Worm (Caenorhabditis elegans): ENCODE data around the gene M01F1.9.

The M01F1.9 gene

ce11 chrIII:3504239-3504638 is 5.4 kb upstream of the M01F1.9 start:
- TF ChIP-seq Y48G9A.11 (GFP tag; IDR thresholded peaks at IDR 0.05) (peak; percentile 30; the same call in 1 of the 2 replicates), hlh-11 (tag; optimal IDR thresholded peaks at IDR 0.05) (no peak), aha-1 (tag) (peak; percentile 90)

DNA sequence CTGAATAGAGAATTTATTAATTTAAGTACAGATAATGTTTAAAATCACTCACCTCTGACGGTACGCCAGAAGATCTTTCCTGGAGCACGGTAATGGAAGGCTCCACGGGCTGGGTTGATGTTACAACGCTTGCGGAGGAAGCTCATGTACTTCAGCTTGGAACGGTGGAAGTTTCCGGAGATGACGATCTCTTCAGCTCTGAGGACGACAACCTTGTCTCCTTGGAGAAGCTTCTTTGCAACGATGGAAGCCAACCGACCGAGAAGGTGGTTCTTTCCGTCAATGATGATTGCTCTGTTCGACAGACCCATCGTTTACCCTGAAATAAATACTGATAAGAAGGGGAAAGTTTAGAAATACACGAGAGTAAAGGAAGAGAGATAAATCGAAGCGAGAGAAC is 4.4 kb upstream of the M01F1.9 start, which contains the start of gene rpl-16:
TSS of gene rpl-16 (minus strand) at position 319 of the 400 bp plus-strand sequence.
- TF ChIP-seq lin-13 (GFP tag; optimal IDR thresholded peaks at IDR 0.05) (peak; percentile 27), snpc-1.2 (GFP tag; IDR thresholded peaks at IDR 0.05) (peak; percentile 61; the same call in 1 of the 2 replicates), vab-7 (GFP tag; IDR thresholded peaks at IDR 0.05) (peak; percentile 22; the same call in 1 of the 2 replicates), nhr-25 (tag; optimal IDR thresholded peaks at IDR 0.05; ENCODE audit: borderline replicate concordance, insufficient read depth) (no peak), ceh-82 (tag; optimal IDR thresholded peaks at IDR 0.05) (no peak), set-16 (GFP tag; IDR thresholded peaks at IDR 0.05) (peak; percentile 29; the same call in 1 of the 2 replicates), php-3 (GFP tag; IDR thresholded peaks at IDR 0.05) (peak; percentile 28; the same call in 1 of the 2 replicates), skn-1 (tag; optimal IDR thresholded peaks at IDR 0.05) (no peak), madf-5 (GFP tag; IDR thresholded peaks at IDR 0.05) (0 out of 4 replicates have a peak, but pooled peaks of 1 of the 2 experiments have one; percentile 23), ctbp-1 (GFP tag; IDR thresholded peaks at IDR 0.05) (peak; percentile 63; the same call in 1 of the 2 replicates), ZK337.2 (GFP tag; IDR thresholded peaks at IDR 0.05) (0 out of 2 replicates have a peak, but pooled peaks have one; percentile 4)

DNA sequence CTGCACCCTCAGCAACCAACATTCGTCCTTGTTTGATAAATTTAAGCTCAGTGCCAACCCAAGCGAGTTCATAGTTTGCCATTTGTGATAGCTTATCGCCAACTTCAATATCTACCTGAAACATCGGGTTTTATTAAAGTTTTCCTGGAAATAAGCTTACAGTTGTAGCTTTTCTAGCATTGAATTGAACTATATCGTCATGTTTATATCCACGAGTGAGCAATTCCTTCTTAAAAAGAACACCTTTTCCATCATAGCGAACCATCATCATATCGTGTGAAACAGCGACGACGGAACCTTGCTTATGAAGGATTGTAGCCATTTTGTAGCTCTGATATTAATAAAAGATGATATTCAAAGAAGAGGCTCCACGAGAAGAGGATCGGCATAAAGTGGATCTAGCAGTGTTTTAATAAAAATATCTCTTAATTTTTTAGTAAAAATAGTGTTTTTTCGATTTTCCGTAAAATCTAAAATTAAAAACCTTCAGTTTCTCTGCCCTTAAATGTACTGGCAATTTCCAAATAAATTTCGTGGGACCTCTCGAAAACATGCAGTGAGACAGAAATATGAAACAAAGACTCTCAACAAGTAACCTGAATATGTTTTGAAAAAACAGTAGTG is 3.5 kb upstream of the M01F1.9 start, which contains the start of gene M01F1.8:
TSS of gene M01F1.8 (minus strand) at position 335 of the 624 bp plus-strand sequence.
- TF ChIP-seq lir-3 (tag; optimal IDR thresholded peaks at IDR 0.05) = no peak
- TF ChIP-seq egl-27 (tag; optimal IDR thresholded peaks at IDR 0.05) = no peak
- no peak for TF ChIP-seq pha-4 (GFP tag; IDR thresholded peaks at IDR 0.05)
- no peak for TF ChIP-seq pha-4 (tag; optimal IDR thresholded peaks at IDR 0.05)
- TF ChIP-seq F37D6.2 (tag; optimal IDR thresholded peaks at IDR 0.05) = no peak
- TF ChIP-seq ceh-82 (tag; optimal IDR thresholded peaks at IDR 0.05) = no peak
- no peak for TF ChIP-seq nhr-41 (GFP tag; IDR thresholded peaks at IDR 0.05)
- TF ChIP-seq Y105C5A.15 (GFP tag; IDR thresholded peaks at IDR 0.05) = 0 out of 2 replicates have a peak, but pooled peaks have one; percentile 28
- TF ChIP-seq R02D3.7 (tag; optimal IDR thresholded peaks at IDR 0.05) = no peak
- no peak for TF ChIP-seq Y48G9A.11 (GFP tag; IDR thresholded peaks at IDR 0.05)
- peak; percentile 54 for TF ChIP-seq F10B5.3 (tag; optimal IDR thresholded peaks at IDR 0.05)
- no peak for TF ChIP-seq ztf-7 (tag; optimal IDR thresholded peaks at IDR 0.05)
- TF ChIP-seq nhr-48 (tag; optimal IDR thresholded peaks at IDR 0.05) = no peak
- no peak for TF ChIP-seq ceh-28 (tag; optimal IDR thresholded peaks at IDR 0.05)
- TF ChIP-seq nhr-76 (tag; optimal IDR thresholded peaks at IDR 0.05) = no peak
- no peak for TF ChIP-seq spr-3 (GFP tag; optimal IDR thresholded peaks at IDR 0.05)
- no peak for TF ChIP-seq mdl-1 (tag; optimal IDR thresholded peaks at IDR 0.05)
- TF ChIP-seq mes-2 (tag; optimal IDR thresholded peaks at IDR 0.05; ENCODE audit: poor library complexity, severe bottlenecking) = no peak
- no peak for TF ChIP-seq hlh-11 (tag; optimal IDR thresholded peaks at IDR 0.05)
- no peak for TF ChIP-seq gei-8 (GFP tag; optimal IDR thresholded peaks at IDR 0.05)
- TF ChIP-seq nhr-77 (tag; optimal IDR thresholded peaks at IDR 0.05) = no peak
- TF ChIP-seq daf-8 (GFP tag; IDR thresholded peaks at IDR 0.05) = no peak
- peak in 1 of 2 experiments; percentile 11 for TF ChIP-seq daf-16 (GFP tag; optimal IDR thresholded peaks at IDR 0.05)
- TF ChIP-seq daf-16 (tag; optimal IDR thresholded peaks at IDR 0.05) = peak; percentile 3
- TF ChIP-seq lim-7 (GFP tag; IDR thresholded peaks at IDR 0.05) = no peak
- TF ChIP-seq zag-1 (tag; optimal IDR thresholded peaks at IDR 0.05) = no peak
- TF ChIP-seq rbr-2 (tag; optimal IDR thresholded peaks at IDR 0.05) = no peak
- TF ChIP-seq pqm-1 (tag; optimal IDR thresholded peaks at IDR 0.05) = no peak
- TF ChIP-seq mdt-29 (GFP tag; IDR thresholded peaks at IDR 0.05) = no peak
- TF ChIP-seq nhr-11 (tag; optimal IDR thresholded peaks at IDR 0.05) = no peak
- peak in 1 of 2 experiments; percentile 77 for TF ChIP-seq unc-62 (GFP tag; optimal IDR thresholded peaks at IDR 0.05 in 1 of 2)
- TF ChIP-seq unc-62 (tag; optimal IDR thresholded peaks at IDR 0.05) = no peak
- no peak for TF ChIP-seq nhr-237 (tag; optimal IDR thresholded peaks at IDR 0.05)
- no peak for TF ChIP-seq ZK546.5 (tag; optimal IDR thresholded peaks at IDR 0.05)
- no peak for TF ChIP-seq ztf-11 (tag; optimal IDR thresholded peaks at IDR 0.05)
- no peak for TF ChIP-seq lin-15B (tag; optimal IDR thresholded peaks at IDR 0.05)
- TF ChIP-seq lin-38 (GFP tag; IDR thresholded peaks at IDR 0.05) = peak; percentile 61

Measured in whole organism, L4 larva.